Fruit fly (Drosophila melanogaster) whole organism, embryonic: ENCODE data around the gene CG13995.

ENCODE experiments used
- Atf6 ChIP-seq: fragments of 200-800 bp; sonication (Bioruptor generic); IDR thresholded peaks from 2 replicates; pipeline ENCODE4 v1.3.6; 2022; ENCODE audit warnings: missing biosample characterization, missing genetic modification characterization
- Awh ChIP-seq: fragments of 200-800 bp; sonication (Bioruptor generic); IDR thresholded peaks from 2 replicates; pipeline ENCODE4, ENCODE4 v1.3.6; 2022; ENCODE audit warnings: missing biosample characterization, missing genetic modification characterization
- CG10431 ChIP-seq: fragments of 200-800 bp; sonication (Bioruptor generic); optimal IDR thresholded peaks from 3 replicates; lab custom pipeline; 2018; ENCODE audit warnings: missing biosample characterization, mild to moderate bottlenecking, missing genetic modification characterization
- CG10979 ChIP-seq: fragments of 200-800 bp; sonication (Bioruptor generic); optimal IDR thresholded peaks from 2 replicates; lab custom pipeline; 2018; ENCODE audit warnings: missing biosample characterization, mild to moderate bottlenecking, missing genetic modification characterization, moderate library complexity
- CG13624 ChIP-seq: fragments of 200-800 bp; sonication (Bioruptor generic); optimal IDR thresholded peaks from 2 replicates; lab custom pipeline; 2016; ENCODE audit warnings: missing biosample characterization, missing genetic modification characterization
- CG15011 ChIP-seq: fragments of 200-800 bp; sonication (Bioruptor generic); optimal IDR thresholded peaks from 3 replicates; lab custom pipeline; 2018; ENCODE audit warnings: missing biosample characterization, mild to moderate bottlenecking, missing genetic modification characterization
- CG1647 ChIP-seq: fragments of 200-800 bp; sonication (Bioruptor generic); optimal IDR thresholded peaks from 3 replicates; lab custom pipeline; 2016; ENCODE audit warnings: missing biosample characterization, missing genetic modification characterization
- CG17912 ChIP-seq: fragments of 200-800 bp; sonication (Bioruptor generic); optimal IDR thresholded peaks from 2 replicates; lab custom pipeline; 2018; ENCODE audit warnings: missing biosample characterization, mild to moderate bottlenecking, missing genetic modification characterization
- CG2116 ChIP-seq: fragments of 200-800 bp; sonication (Bioruptor generic); optimal IDR thresholded peaks from 3 replicates; lab custom pipeline; 2018; ENCODE audit warnings: missing biosample characterization, mild to moderate bottlenecking, missing genetic modification characterization
- CG2889 ChIP-seq: fragments of 200-800 bp; sonication (Bioruptor generic); IDR thresholded peaks from 3 replicates; pipeline ENCODE4 v1.3.6; 2022; ENCODE audit warnings: missing biosample characterization, missing genetic modification characterization
- CG30020 ChIP-seq: fragments of 200-800 bp; optimal IDR thresholded peaks from 2 replicates; lab custom pipeline; 2019; ENCODE audit warnings: missing biosample characterization, mild to moderate bottlenecking, missing genetic modification characterization, moderate library complexity
- CG32767 ChIP-seq: fragments of 200-800 bp; sonication (Bioruptor generic); IDR thresholded peaks from 2 replicates; pipeline ENCODE4 v1.3.6; 2022; ENCODE audit warnings: missing biosample characterization, missing genetic modification characterization
- CG5245 ChIP-seq: fragments of 200-800 bp; sonication (Bioruptor generic); optimal IDR thresholded peaks from 3 replicates; lab custom pipeline; 2016; ENCODE audit warnings: missing biosample characterization, missing genetic modification characterization
- CG7357 ChIP-seq: fragments of 200-800 bp; sonication (Bioruptor generic); IDR thresholded peaks from 3 replicates; pipeline ENCODE4 v1.3.6; 2022; ENCODE audit warnings: missing biosample characterization, missing genetic modification characterization
- CG7786 ChIP-seq: fragments of 200-800 bp; sonication (Bioruptor generic); optimal IDR thresholded peaks from 2 replicates; lab custom pipeline; 2016; ENCODE audit warnings: missing biosample characterization, missing genetic modification characterization
- CG8089 ChIP-seq: fragments of 200-800 bp; sonication (Bioruptor generic); optimal IDR thresholded peaks from 3 replicates; lab custom pipeline; 2016; ENCODE audit warnings: missing biosample characterization, missing genetic modification characterization
- CG8765 ChIP-seq: fragments of 200-800 bp; sonication (Bioruptor generic); IDR thresholded peaks from 2 replicates; pipeline ENCODE4 v1.3.6; 2022; ENCODE audit warnings: missing biosample characterization, missing genetic modification characterization
- D ChIP-seq, 2 experiments: fragments of 200-800 bp in 1 of 2; fragments of >200 bp in 1 of 2; sonication (Bioruptor generic) in 1 of 2; optimal IDR thresholded peaks; 2 replicates in 1 of 2; 3 replicates in 1 of 2; lab custom pipeline; 2017; ENCODE audit warnings: mild to moderate bottlenecking in 1 of 2, missing biosample characterization in 1 of 2, missing genetic modification characterization in 1 of 2, missing genetic modification reagents in 1 of 2
- Dp ChIP-seq: fragments of 200-800 bp; sonication (Bioruptor generic); optimal IDR thresholded peaks from 2 replicates; lab custom pipeline; 2018; ENCODE audit warnings: missing biosample characterization, mild to moderate bottlenecking, missing genetic modification characterization, moderate library complexity
- Dref ChIP-seq: fragments of 200-800 bp; sonication (Bioruptor generic); IDR thresholded peaks from 2 replicates; pipeline ENCODE4 v1.3.6; 2022; ENCODE audit warnings: missing biosample characterization, missing genetic modification characterization
- ERR ChIP-seq: fragments of 200-800 bp; sonication (Bioruptor generic); optimal IDR thresholded peaks from 2 replicates; lab custom pipeline; 2016; ENCODE audit warnings: missing biosample characterization, missing genetic modification characterization
- Ets65A ChIP-seq: fragments of 200-800 bp; sonication (Bioruptor generic); peaks from one replicate; lab custom pipeline; 2016; ENCODE audit warnings: missing biosample characterization, missing genetic modification characterization
- Ets97D ChIP-seq: fragments of 200-800 bp; sonication (Bioruptor generic); optimal IDR thresholded peaks from 3 replicates; lab custom pipeline; 2016; ENCODE audit warnings: missing biosample characterization, missing genetic modification characterization
- Fer3 ChIP-seq: fragments of 200-800 bp; sonication (Bioruptor generic); optimal IDR thresholded peaks from 2 replicates; lab custom pipeline; 2018; ENCODE audit warnings: missing biosample characterization, mild to moderate bottlenecking, missing genetic modification characterization, moderate library complexity
- H2.0 ChIP-seq: fragments of 200-800 bp; sonication (Bioruptor generic); IDR thresholded peaks from 2 replicates; pipeline ENCODE4 v1.3.6; 2022; ENCODE audit warnings: missing biosample characterization, missing genetic modification characterization
- Hr39 ChIP-seq: fragments of >200 bp; optimal IDR thresholded peaks from 2 replicates; lab custom pipeline; 2017
- Lhr ChIP-seq: fragments of 200-800 bp; sonication (Bioruptor generic); optimal IDR thresholded peaks from 3 replicates; lab custom pipeline; 2017; ENCODE audit warnings: mild to moderate bottlenecking, missing biosample characterization, missing genetic modification reagents, missing genetic modification characterization
- MBD-R2 ChIP-seq: fragments of 200-800 bp; sonication (Bioruptor generic); IDR thresholded peaks from 2 replicates; pipeline ENCODE4 v1.3.6; 2022; ENCODE audit warnings: missing biosample characterization, missing genetic modification characterization
- Oaz ChIP-seq: fragments of 200-800 bp; sonication (Bioruptor generic); IDR thresholded peaks from 2 replicates; pipeline ENCODE4 v1.3.6; 2022; ENCODE audit warnings: missing biosample characterization, missing genetic modification characterization
- Sry-δ ChIP-seq: fragments of 200-800 bp; sonication (Bioruptor generic); optimal IDR thresholded peaks from 2 replicates; lab custom pipeline; 2016; ENCODE audit warnings: missing biosample characterization, missing genetic modification characterization
- ab ChIP-seq: fragments of 200-800 bp; sonication (Bioruptor generic); optimal IDR thresholded peaks from 2 replicates; lab custom pipeline; 2016; ENCODE audit warnings: missing biosample characterization, missing genetic modification characterization
- ac ChIP-seq: fragments of 200-800 bp; sonication (Bioruptor generic); optimal IDR thresholded peaks from 3 replicates; lab custom pipeline; 2017; ENCODE audit warnings: missing biosample characterization, mild to moderate bottlenecking, missing genetic modification characterization
- chinmo ChIP-seq: fragments of 200-800 bp; sonication (Bioruptor generic); IDR thresholded peaks from 4 replicates; pipeline ENCODE4 v1.3.6; 2022; ENCODE audit warnings: missing biosample characterization, missing genetic modification characterization; ENCODE audit not compliant: partially characterized antibody
- chn ChIP-seq: fragments of 200-800 bp; sonication (Bioruptor generic); optimal IDR thresholded peaks from 2 replicates; lab custom pipeline; 2016; ENCODE audit warnings: missing biosample characterization, missing genetic modification characterization
- ci ChIP-seq: fragments of 200-800 bp; sonication (Bioruptor generic); IDR thresholded peaks from 3 replicates; pipeline ENCODE4 v1.3.6; 2022; ENCODE audit warnings: missing biosample characterization, missing genetic modification characterization
- dimm ChIP-seq: fragments of 200-800 bp; sonication (Bioruptor generic); IDR thresholded peaks from 2 replicates; pipeline ENCODE4 v1.3.6; 2022; ENCODE audit warnings: missing biosample characterization, missing genetic modification characterization
- gt ChIP-seq: fragments of 200-800 bp; sonication (Bioruptor generic); IDR thresholded peaks from 2 replicates; pipeline ENCODE4 v1.3.6; 2022; ENCODE audit warnings: missing biosample characterization, missing genetic modification characterization
- knrl ChIP-seq: fragments of 200-800 bp; sonication (Bioruptor generic); IDR thresholded peaks from 3 replicates; pipeline ENCODE4 v1.3.6; 2022; ENCODE audit warnings: missing biosample characterization, missing genetic modification characterization; ENCODE audit not compliant: partially characterized antibody
- luna ChIP-seq: fragments of 200-800 bp; sonication (Bioruptor generic); optimal IDR thresholded peaks from 2 replicates; lab custom pipeline; 2016; ENCODE audit warnings: missing biosample characterization, missing genetic modification characterization
- otp ChIP-seq: fragments of 200-800 bp; sonication (Bioruptor generic); IDR thresholded peaks from 3 replicates; pipeline ENCODE4, ENCODE4 v1.3.6; 2022; ENCODE audit warnings: missing biosample characterization, missing genetic modification characterization
- pnt ChIP-seq: fragments of 200-800 bp; sonication (Bioruptor generic); optimal IDR thresholded peaks from 3 replicates; lab custom pipeline; 2016; ENCODE audit warnings: missing biosample characterization, missing genetic modification characterization
- pros ChIP-seq: fragments of 200-800 bp; sonication (Bioruptor generic); optimal IDR thresholded peaks from 3 replicates; lab custom pipeline; 2019; ENCODE audit warnings: missing biosample characterization, mild to moderate bottlenecking, missing genetic modification characterization, moderate library complexity
- psq ChIP-seq: fragments of 200-800 bp; sonication (Bioruptor generic); optimal IDR thresholded peaks from 2 replicates; lab custom pipeline; 2017; ENCODE audit warnings: missing biosample characterization, missing genetic modification characterization
- sd ChIP-seq: fragments of 200-800 bp; sonication (Bioruptor generic); optimal IDR thresholded peaks from 3 replicates; lab custom pipeline; 2018; ENCODE audit warnings: missing biosample characterization, mild to moderate bottlenecking, missing genetic modification characterization, moderate library complexity
- sim ChIP-seq: fragments of 200-800 bp; sonication (Bioruptor generic); IDR thresholded peaks from 2 replicates; pipeline ENCODE4 v1.3.6; 2022; ENCODE audit warnings: missing biosample characterization, missing genetic modification characterization
- slbo ChIP-seq: fragments of 200-800 bp; sonication (Bioruptor generic); IDR thresholded peaks from 2 replicates; pipeline ENCODE4 v1.3.6; 2022; ENCODE audit warnings: missing biosample characterization, missing genetic modification characterization
- stc ChIP-seq: fragments of 200-800 bp; sonication (Bioruptor generic); IDR thresholded peaks from 2 replicates; pipeline ENCODE4 v1.3.6; 2022; ENCODE audit warnings: missing biosample characterization, missing genetic modification characterization
- tgo ChIP-seq: fragments of 200-800 bp; sonication (Bioruptor generic); IDR thresholded peaks from 3 replicates; pipeline ENCODE4 v1.3.6; 2022; ENCODE audit warnings: missing biosample characterization, missing genetic modification characterization
- toy ChIP-seq: fragments of 200-800 bp; sonication (Bioruptor generic); IDR thresholded peaks from 2 replicates; pipeline ENCODE4 v1.3.6; 2022; ENCODE audit warnings: missing biosample characterization, missing genetic modification characterization
- trem ChIP-seq: fragments of 200-800 bp; optimal IDR thresholded peaks from 3 replicates; lab custom pipeline; 2019; ENCODE audit warnings: missing biosample characterization, mild to moderate bottlenecking, missing genetic modification characterization, moderate library complexity
- twi ChIP-seq: fragments of 200-800 bp; optimal IDR thresholded peaks from 2 replicates; lab custom pipeline; 2019; ENCODE audit warnings: missing biosample characterization, mild to moderate bottlenecking, missing genetic modification characterization, moderate library complexity
- wek ChIP-seq: fragments of 200-800 bp; sonication (Bioruptor generic); optimal IDR thresholded peaks from 3 replicates; lab custom pipeline; 2018; ENCODE audit warnings: missing biosample characterization, mild to moderate bottlenecking, missing genetic modification characterization, moderate library complexity

Gene CG13995

dm6 chr2L:6037830-6038229, 16.3 kb upstream of the CG13995 start, which contains the start of the genes CG9117 and CG31643 (continued):
- TF ChIP-seq CG10979 (peak; percentile 25), Ets65A (GFP tag; lab: Kevin White, UChicago) (peak; percentile 91), luna (GFP tag; lab: Kevin White, UChicago) (no peak), CG2116 (GFP tag; lab: Kevin White, UChicago) (peak; percentile 57), Awh (GFP tag; lab: Robert Waterston, UW) (0 out of 2 replicates have a peak, but pooled peaks have one; percentile 35), Dref (no peak), psq (GFP tag; lab: Kevin White, UChicago) (no peak), Lhr (GFP tag; lab: Kevin White, UChicago) (no peak), ERR (GFP tag; lab: Kevin White, UChicago) (no peak), Atf6 (GFP tag; lab: Robert Waterston, UW) (peak; percentile 52; the same call in 1 of the 2 replicates), CG8089 (GFP tag; lab: Kevin White, UChicago) (no peak), Ets97D (peak; percentile 61), CG2889 (no peak), tgo (GFP tag; lab: Robert Waterston, UW) (peak; percentile 43; the same call in 2 of the 3 replicates), ab (no peak), Oaz (no peak), sd (tag; lab: Kevin White, UChicago) (no peak), wek (GFP tag; lab: Kevin White, UChicago) (no peak), Fer3 (tag; lab: Kevin White, UChicago) (peak; percentile 48), stc (GFP tag; lab: Robert Waterston, UW) (peak; percentile 21; the same call in 1 of the 2 replicates), otp (GFP tag; lab: Robert Waterston, UW) (no peak), CG10431 (no peak), toy (GFP tag; lab: Robert Waterston, UW) (no peak), slbo (GFP tag; lab: Robert Waterston, UW) (no peak; the same call in 1 of the 2 replicates), Sry-δ (GFP tag; lab: Kevin White, UChicago) (peak; percentile 26), dimm (GFP tag; lab: Robert Waterston, UW) (no peak), CG5245 (GFP tag; lab: Kevin White, UChicago) (peak; percentile 13), trem (tag; lab: Kevin White, UChicago) (peak; percentile 99), CG1647 (GFP tag; lab: Kevin White, UChicago) (no peak), H2.0 (no peak), CG13624 (peak; percentile 76), ci (GFP tag; lab: Robert Waterston, UW) (0 out of 3 replicates have a peak, but pooled peaks have one; percentile 31), pnt (peak; percentile 39), chinmo (GFP tag; lab: Robert Waterston, UW) (no peak), CG17912 (GFP tag; lab: Kevin White, UChicago) (peak; percentile 12), CG32767 (no peak), ac (GFP tag; lab: Kevin White, UChicago) (no peak), pros (GFP tag; lab: Kevin White, UChicago) (no peak), gt (no peak), chn (GFP tag; lab: Kevin White, UChicago) (peak; percentile 42), MBD-R2 (GFP tag; lab: Robert Waterston, UW) (peak; percentile 82), knrl (GFP tag; lab: Robert Waterston, UW) (no peak), Hr39 (no peak), CG15011 (GFP tag; lab: Kevin White, UChicago) (no peak), CG8765 (GFP tag; lab: Robert Waterston, UW) (no peak), twi (tag; lab: Kevin White, UChicago) (peak; percentile 11), sim (no peak), Dp (GFP tag; lab: Kevin White, UChicago) (no peak), CG7357 (GFP tag; lab: Robert Waterston, UW) (no peak), D (optimal IDR thresholded peaks at IDR 0.05; lab: Kevin White, UChicago) (no peak), D (GFP tag; optimal IDR thresholded peaks at IDR 0.05; lab: Kevin White, UChicago) (no peak), CG30020 (tag; lab: Kevin White, UChicago) (peak; percentile 8), CG7786 (GFP tag; lab: Kevin White, UChicago) (peak; percentile 55)
